Fruit fly (Drosophila melanogaster) whole organism, embryonic: ENCODE measurements around the gene SLC5A11.

Experiments used
- Atf3 ChIP-seq: fragments of 200-800 bp; sonication (Bioruptor generic); optimal IDR thresholded peaks from 3 replicates; lab custom pipeline; 2016; ENCODE audit warnings: missing biosample characterization, missing genetic modification characterization
- B-H2 ChIP-seq: fragments of 200-800 bp; sonication (Bioruptor generic); optimal IDR thresholded peaks from 2 replicates; lab custom pipeline; 2018; ENCODE audit warnings: missing biosample characterization, mild to moderate bottlenecking, missing genetic modification characterization
- CG14441 ChIP-seq: fragments of 200-800 bp; sonication (Bioruptor generic); IDR thresholded peaks from 2 replicates; pipeline ENCODE4 v1.3.6; 2022; ENCODE audit warnings: missing biosample characterization, missing genetic modification characterization
- CG15479 ChIP-seq: fragments of 200-800 bp; sonication (Bioruptor generic); optimal IDR thresholded peaks from 3 replicates; lab custom pipeline; 2019; ENCODE audit warnings: missing biosample characterization, mild to moderate bottlenecking, missing genetic modification characterization, moderate library complexity
- CG17359 ChIP-seq: fragments of 200-800 bp; sonication (Bioruptor generic); optimal IDR thresholded peaks from 3 replicates; lab custom pipeline; 2018; ENCODE audit warnings: missing biosample characterization, mild to moderate bottlenecking, missing genetic modification characterization, moderate library complexity
- CG18011 ChIP-seq: fragments of 200-800 bp; sonication (Bioruptor generic); optimal IDR thresholded peaks from 2 replicates; lab custom pipeline; 2017; ENCODE audit warnings: missing biosample characterization, missing genetic modification characterization, mild to moderate bottlenecking, moderate library complexity, missing genotype
- CG1832 ChIP-seq: fragments of 200-800 bp; sonication (Bioruptor generic); optimal IDR thresholded peaks from 2 replicates; lab custom pipeline; 2017; ENCODE audit warnings: missing biosample characterization, mild to moderate bottlenecking, missing genetic modification characterization, inconsistent platforms
- CG2116 ChIP-seq: fragments of 200-800 bp; sonication (Bioruptor generic); optimal IDR thresholded peaks from 3 replicates; lab custom pipeline; 2018; ENCODE audit warnings: missing biosample characterization, mild to moderate bottlenecking, missing genetic modification characterization
- CG31224 ChIP-seq: fragments of 200-800 bp; sonication (Bioruptor generic); IDR thresholded peaks from 2 replicates; pipeline ENCODE4 v1.3.6; 2022; ENCODE audit warnings: missing biosample characterization, missing genetic modification characterization
- CG6272 ChIP-seq: fragments of 200-800 bp; sonication (Bioruptor generic); IDR thresholded peaks from 2 replicates; pipeline ENCODE4 v1.3.6; 2022; ENCODE audit warnings: missing biosample characterization, missing genetic modification characterization
- CG7987 ChIP-seq: fragments of 200-800 bp; sonication (Bioruptor generic); optimal IDR thresholded peaks from 2 replicates; lab custom pipeline; 2018; ENCODE audit warnings: missing biosample characterization, mild to moderate bottlenecking, missing genetic modification characterization, moderate library complexity
- CG8290 ChIP-seq, 3 experiments: fragments of 200-800 bp; sonication (Bioruptor generic); optimal IDR thresholded peaks; 2 replicates each; lab custom pipeline; 2016 to 2019; ENCODE audit warnings: missing biosample characterization in 3 of 3, missing genetic modification characterization in 3 of 3, mild to moderate bottlenecking in 2 of 3, moderate library complexity in 1 of 3
- CG8944 ChIP-seq: fragments of 200-800 bp; sonication (Bioruptor generic); optimal IDR thresholded peaks from 3 replicates; lab custom pipeline; 2016; ENCODE audit warnings: missing biosample characterization, missing genetic modification characterization
- CG9215 ChIP-seq: fragments of 200-800 bp; sonication (Bioruptor generic); IDR thresholded peaks from 2 replicates; pipeline ENCODE4 v1.3.6; 2022; ENCODE audit warnings: missing biosample characterization, missing genetic modification characterization
- CG9727 ChIP-seq: fragments of 200-800 bp; sonication (Bioruptor generic); optimal IDR thresholded peaks from 3 replicates; lab custom pipeline; 2017; ENCODE audit warnings: missing biosample characterization, mild to moderate bottlenecking, missing genetic modification characterization
- Dbx ChIP-seq: fragments of 200-800 bp; sonication (Bioruptor generic); IDR thresholded peaks from 3 replicates; pipeline ENCODE4 v1.3.6; 2022; ENCODE audit warnings: missing biosample characterization, missing genetic modification characterization
- Deaf1 ChIP-seq: fragments of 200-800 bp; optimal IDR thresholded peaks from 3 replicates; lab custom pipeline; 2019; ENCODE audit warnings: missing biosample characterization, mild to moderate bottlenecking, missing genetic modification characterization, moderate library complexity
- Dip2 ChIP-seq: fragments of 200-800 bp; sonication (Bioruptor generic); IDR thresholded peaks from 2 replicates; pipeline ENCODE4 v1.3.6; 2022; ENCODE audit warnings: missing biosample characterization, missing genetic modification characterization
- Dref ChIP-seq: fragments of 200-800 bp; sonication (Bioruptor generic); IDR thresholded peaks from 2 replicates; pipeline ENCODE4 v1.3.6; 2022; ENCODE audit warnings: missing biosample characterization, missing genetic modification characterization
- Drgx ChIP-seq: fragments of 200-800 bp; sonication (Bioruptor generic); IDR thresholded peaks from 2 replicates; pipeline ENCODE4 v1.3.6; 2022; ENCODE audit warnings: missing biosample characterization, missing genetic modification characterization
- Gsc ChIP-seq: fragments of 200-800 bp; sonication (Bioruptor generic); IDR thresholded peaks from 2 replicates; pipeline ENCODE4 v1.3.6; 2022; ENCODE audit warnings: missing biosample characterization, missing genetic modification characterization
- Jarid2 ChIP-seq: fragments of 200-800 bp; sonication (Bioruptor generic); optimal IDR thresholded peaks from 3 replicates; lab custom pipeline; 2017; ENCODE audit warnings: mild to moderate bottlenecking, missing biosample characterization, missing genetic modification reagents, missing genetic modification characterization
- NC2α ChIP-seq: fragments of 200-800 bp; sonication (Bioruptor generic); optimal IDR thresholded peaks from 2 replicates; lab custom pipeline; 2016; ENCODE audit warnings: missing biosample characterization, missing genetic modification characterization
- Pdp1 ChIP-seq, 2 experiments: fragments of 200-800 bp; sonication (Bioruptor generic); optimal IDR thresholded peaks; 3 replicates each; lab custom pipeline; 2016; ENCODE audit warnings: missing biosample characterization in 2 of 2, missing genetic modification characterization in 2 of 2, mild to moderate bottlenecking in 1 of 2, moderate library complexity in 1 of 2
- Rfx ChIP-seq: fragments of 200-800 bp; sonication (Bioruptor generic); IDR thresholded peaks from 2 replicates; pipeline ENCODE4 v1.3.6; 2022; ENCODE audit warnings: missing biosample characterization, missing genetic modification characterization
- az2 ChIP-seq: fragments of 200-800 bp; sonication (Bioruptor generic); optimal IDR thresholded peaks from 3 replicates; lab custom pipeline; 2016; ENCODE audit warnings: missing biosample characterization, missing genetic modification characterization
- bbx ChIP-seq: fragments of 200-800 bp; sonication (Bioruptor generic); IDR thresholded peaks from 2 replicates; pipeline ENCODE4 v1.3.6; 2022; ENCODE audit warnings: missing biosample characterization, missing genetic modification characterization; ENCODE audit not compliant: partially characterized antibody
- caup ChIP-seq: fragments of 200-800 bp; sonication (Bioruptor generic); optimal IDR thresholded peaks from 3 replicates; lab custom pipeline; 2017; ENCODE audit warnings: missing biosample characterization, mild to moderate bottlenecking, missing genetic modification characterization, moderate library complexity; ENCODE audit not compliant: severe bottlenecking
- chn ChIP-seq: fragments of 200-800 bp; sonication (Bioruptor generic); optimal IDR thresholded peaks from 2 replicates; lab custom pipeline; 2016; ENCODE audit warnings: missing biosample characterization, missing genetic modification characterization
- croc ChIP-seq: fragments of 200-800 bp; sonication (Bioruptor generic); conservative IDR thresholded peaks from 3 replicates; pipeline ENCODE4 v1.3.6; 2022; ENCODE audit warnings: missing biosample characterization, missing genetic modification characterization
- esg ChIP-seq: fragments of 200-800 bp; sonication (Bioruptor generic); conservative IDR thresholded peaks from 2 replicates; pipeline ENCODE4 v1.3.6; 2022; ENCODE audit warnings: missing biosample characterization, missing genetic modification characterization
- exex ChIP-seq: fragments of 200-800 bp; sonication (Bioruptor generic); optimal IDR thresholded peaks from 4 replicates; lab custom pipeline; 2018; ENCODE audit warnings: missing biosample characterization, mild to moderate bottlenecking, missing genetic modification characterization, moderate library complexity
- gsb-n ChIP-seq: fragments of 200-800 bp; sonication (Bioruptor generic); optimal IDR thresholded peaks from 3 replicates; lab custom pipeline; 2018; ENCODE audit warnings: missing biosample characterization, mild to moderate bottlenecking, missing genetic modification characterization
- ham ChIP-seq: fragments of 200-800 bp; sonication (Bioruptor generic); IDR thresholded peaks from 2 replicates; pipeline ENCODE4 v1.3.6; 2022; ENCODE audit warnings: missing biosample characterization, missing genetic modification characterization
- mld ChIP-seq: fragments of 200-800 bp; sonication (Bioruptor generic); IDR thresholded peaks from 3 replicates; pipeline ENCODE4 v1.3.6; 2022; ENCODE audit warnings: missing biosample characterization, missing genetic modification characterization; ENCODE audit not compliant: partially characterized antibody
- nerfin-1 ChIP-seq: fragments of 200-800 bp; sonication (Bioruptor generic); optimal IDR thresholded peaks from 3 replicates; lab custom pipeline; 2019; ENCODE audit warnings: missing biosample characterization, mild to moderate bottlenecking, missing genetic modification characterization, moderate library complexity
- pros ChIP-seq: fragments of 200-800 bp; sonication (Bioruptor generic); optimal IDR thresholded peaks from 3 replicates; lab custom pipeline; 2019; ENCODE audit warnings: missing biosample characterization, mild to moderate bottlenecking, missing genetic modification characterization, moderate library complexity
- repo ChIP-seq: fragments of 200-800 bp; sonication (Bioruptor generic); optimal IDR thresholded peaks from 2 replicates; lab custom pipeline; 2016; ENCODE audit warnings: missing biosample characterization, missing genetic modification characterization
- run ChIP-seq: fragments of 200-800 bp; sonication (Bioruptor generic); optimal IDR thresholded peaks from 3 replicates; lab custom pipeline; 2018; ENCODE audit warnings: missing biosample characterization, mild to moderate bottlenecking, missing genetic modification characterization
- shn ChIP-seq: fragments of 200-800 bp; sonication (Bioruptor generic); optimal IDR thresholded peaks from 3 replicates; lab custom pipeline; 2016; ENCODE audit warnings: missing biosample characterization, missing genetic modification characterization
- sna ChIP-seq: fragments of 200-800 bp; sonication (Bioruptor generic); IDR thresholded peaks from 2 replicates; pipeline ENCODE4 v1.3.6; 2022; ENCODE audit warnings: missing biosample characterization, missing genetic modification characterization; ENCODE audit not compliant: partially characterized antibody
- sqz ChIP-seq: fragments of 200-800 bp; sonication (Bioruptor generic); optimal IDR thresholded peaks from 3 replicates; lab custom pipeline; 2018; ENCODE audit warnings: missing biosample characterization, mild to moderate bottlenecking, missing genetic modification characterization
- tap ChIP-seq: fragments of 200-800 bp; optimal IDR thresholded peaks from 3 replicates; lab custom pipeline; 2019; ENCODE audit warnings: missing biosample characterization, mild to moderate bottlenecking, missing genetic modification characterization, moderate library complexity
- toy ChIP-seq: fragments of 200-800 bp; sonication (Bioruptor generic); IDR thresholded peaks from 2 replicates; pipeline ENCODE4 v1.3.6; 2022; ENCODE audit warnings: missing biosample characterization, missing genetic modification characterization
- trh ChIP-seq: fragments of 200-800 bp; sonication (Bioruptor generic); optimal IDR thresholded peaks from 2 replicates; lab custom pipeline; 2016; ENCODE audit warnings: missing biosample characterization, missing genetic modification characterization
- tup ChIP-seq: fragments of 200-800 bp; sonication (Bioruptor generic); optimal IDR thresholded peaks from 2 replicates; lab custom pipeline; 2016; ENCODE audit warnings: missing biosample characterization, mild to moderate bottlenecking, missing genetic modification characterization, moderate library complexity
- twi ChIP-seq: fragments of 200-800 bp; optimal IDR thresholded peaks from 2 replicates; lab custom pipeline; 2019; ENCODE audit warnings: missing biosample characterization, mild to moderate bottlenecking, missing genetic modification characterization, moderate library complexity
- tx ChIP-seq: fragments of 200-800 bp; sonication (Bioruptor generic); optimal IDR thresholded peaks from 2 replicates; lab custom pipeline; 2016; ENCODE audit warnings: missing biosample characterization, missing genetic modification characterization
- wor ChIP-seq: fragments of 200-800 bp; sonication (Bioruptor generic); IDR thresholded peaks from 2 replicates; pipeline ENCODE4 v1.3.6; 2022; ENCODE audit warnings: missing biosample characterization, missing genetic modification characterization

The SLC5A11 gene

dm6 chr2L:8204996-8205567, at the start of gene SLC5A11 (continued):
- TF ChIP-seq Rfx (peak; percentile 97), caup (GFP tag; lab: Kevin White, UChicago) (peak; percentile 100), sqz (GFP tag; lab: Kevin White, UChicago) (peak; percentile 89), bbx (no peak; the same call in 1 of the 2 replicates), chn (GFP tag; lab: Kevin White, UChicago) (peak; percentile 79), pros (GFP tag; lab: Kevin White, UChicago) (peak; percentile 83), Dref (peak; percentile 29), Dip2 (GFP tag; lab: Robert Waterston, UW) (peak; percentile 61; the same call in 1 of the 2 replicates), B-H2 (peak; percentile 88), Gsc (GFP tag; lab: Robert Waterston, UW) (no peak), CG6272 (GFP tag; lab: Robert Waterston, UW) (peak; percentile 93), twi (tag; lab: Kevin White, UChicago) (peak; percentile 72), CG8944 (peak; percentile 54), CG14441 (peak; percentile 97), CG15479 (peak; percentile 59), CG31224 (peak; percentile 93), Dbx (GFP tag; lab: Robert Waterston, UW) (peak; percentile 93), az2 (peak; percentile 91), esg (GFP tag; lab: Robert Waterston, UW) (peak; percentile 97), trh (peak; percentile 96), Atf3 (GFP tag; lab: Kevin White, UChicago) (no peak), gsb-n (tag; lab: Kevin White, UChicago) (peak; percentile 78), CG1832 (GFP tag; lab: Kevin White, UChicago) (no peak), Deaf1 (tag; lab: Kevin White, UChicago) (peak; percentile 95), NC2α (peak; percentile 22), tap (tag; lab: Kevin White, UChicago) (peak; percentile 95), nerfin-1 (tag; lab: Kevin White, UChicago) (peak; percentile 89), exex (tag; lab: Kevin White, UChicago) (peak; percentile 85), Pdp1 (GFP tag; optimal IDR thresholded peaks at IDR 0.05; lab: Kevin White, UChicago) (peak; percentile 93 to 98), CG7987 (GFP tag; lab: Kevin White, UChicago) (peak; percentile 89), toy (GFP tag; lab: Robert Waterston, UW) (peak; percentile 94), CG18011 (GFP tag; lab: Kevin White, UChicago) (peak; percentile 84), CG2116 (peak; percentile 62), CG8290 (GFP tag; optimal IDR thresholded peaks at IDR 0.05; lab: Kevin White, UChicago) (peak; percentile 93), CG8290 (tag; optimal IDR thresholded peaks at IDR 0.05; lab: Kevin White, UChicago) (peak in 1 of 2 experiments; percentile 57), CG9215 (peak; percentile 93), mld (GFP tag; lab: Robert Waterston, UW) (no peak), shn (peak; percentile 56), ham (GFP tag; lab: Robert Waterston, UW) (peak; percentile 95), sna (no peak), wor (GFP tag; lab: Robert Waterston, UW) (peak; percentile 82), CG17359 (tag; lab: Kevin White, UChicago) (peak; percentile 97), Drgx (peak; percentile 98), run (tag; lab: Kevin White, UChicago) (peak; percentile 96), tx (peak; percentile 79), repo (peak; percentile 96), Jarid2 (GFP tag; lab: Kevin White, UChicago) (peak; percentile 85), CG9727 (GFP tag; lab: Kevin White, UChicago) (peak; percentile 99), croc (GFP tag; lab: Robert Waterston, UW) (peak; percentile 97), tup (GFP tag; lab: Kevin White, UChicago) (peak; percentile 97)
